Fruit fly (Drosophila melanogaster) whole organism, wandering third instar larva: ENCODE data around the gene Hira.

ENCODE experiments used
- CG32264 ChIP-seq: fragments of 200-800 bp; sonication (Bioruptor generic); optimal IDR thresholded peaks from 2 replicates; lab custom pipeline; 2016; ENCODE audit warnings: missing biosample characterization, missing genetic modification characterization
- CrebA ChIP-seq: fragments of 200-800 bp; sonication (Bioruptor generic); optimal IDR thresholded peaks from 2 replicates; lab custom pipeline; 2016; ENCODE audit warnings: missing biosample characterization, mild to moderate bottlenecking, missing genetic modification characterization, borderline replicate concordance
- Dfd ChIP-seq: fragments of >200 bp; optimal IDR thresholded peaks from 2 replicates; lab custom pipeline; 2017; ENCODE audit warnings: missing biosample characterization, missing genetic modification characterization
- Dif ChIP-seq: fragments of 200-275, 200-300 bp; sonication (Bioruptor generic); optimal IDR thresholded peaks from 2 replicates; lab custom pipeline; 2018; ENCODE audit warnings: missing biosample characterization, missing genetic modification characterization; ENCODE audit not compliant: partially characterized antibody
- HLH106 ChIP-seq: fragments of 200-800 bp; optimal IDR thresholded peaks from 3 replicates; lab custom pipeline; 2019; ENCODE audit warnings: missing biosample characterization, mild to moderate bottlenecking, missing genetic modification characterization, moderate library complexity
- Hnf4 ChIP-seq: fragments of 200-800 bp; sonication (Bioruptor generic); optimal IDR thresholded peaks from 2 replicates; lab custom pipeline; 2016; ENCODE audit warnings: missing biosample characterization, mild to moderate bottlenecking, missing genetic modification characterization
- Hr78 ChIP-seq: fragments of >200 bp; optimal IDR thresholded peaks from 2 replicates; lab custom pipeline; 2017; ENCODE audit warnings: missing biosample characterization, missing genetic modification characterization
- Hr83 ChIP-seq: fragments of 200-300 bp; sonication (Bioruptor generic); optimal IDR thresholded peaks from 2 replicates; lab custom pipeline; 2016; ENCODE audit warnings: missing biosample characterization, mild to moderate bottlenecking, missing genetic modification characterization, moderate library complexity; ENCODE audit not compliant: poor library complexity, severe bottlenecking
- Myc ChIP-seq: fragments of >200 bp; optimal IDR thresholded peaks from 2 replicates; lab custom pipeline; 2017
- OdsH ChIP-seq: fragments of 200-800 bp; sonication (Bioruptor generic); optimal IDR thresholded peaks from 2 replicates; lab custom pipeline; 2016; ENCODE audit warnings: missing biosample characterization, mild to moderate bottlenecking, missing genetic modification characterization
- br ChIP-seq: fragments of 200-800 bp; sonication (Bioruptor generic); optimal IDR thresholded peaks from 2 replicates; lab custom pipeline; 2016; ENCODE audit warnings: missing biosample characterization, missing genetic modification characterization
- brk ChIP-seq: fragments of 200-800 bp; sonication (Bioruptor generic); optimal IDR thresholded peaks from 2 replicates; lab custom pipeline; 2016; ENCODE audit warnings: missing biosample characterization, mild to moderate bottlenecking, missing genetic modification characterization
- dl ChIP-seq, 2 experiments: fragments of 175-275, 200-275 bp in 1 of 2; fragments of 200-275 bp in 1 of 2; sonication (Bioruptor generic); optimal IDR thresholded peaks; lab custom pipeline; 2018; ENCODE audit warnings: mild to moderate bottlenecking in 2 of 2, missing biosample characterization in 2 of 2, missing genetic modification characterization in 2 of 2, moderate library complexity in 2 of 2; ENCODE audit not compliant: partially characterized antibody in 2 of 2, insufficient read depth in 1 of 2
- dmrt93B ChIP-seq: fragments of 200-800 bp; sonication (Bioruptor generic); optimal IDR thresholded peaks from 2 replicates; lab custom pipeline; 2018; ENCODE audit warnings: missing biosample characterization, mild to moderate bottlenecking, missing genetic modification characterization
- dsf ChIP-seq: sonication (Bioruptor generic); optimal IDR thresholded peaks from 2 replicates; lab custom pipeline; 2016; ENCODE audit warnings: missing biosample characterization, missing genetic modification characterization, borderline replicate concordance
- foxo ChIP-seq, 2 experiments: fragments of 200-800 bp; sonication (Bioruptor generic); optimal IDR thresholded peaks; 2 replicates in 1 of 2; 3 replicates in 1 of 2; lab custom pipeline; 2016 to 2017; ENCODE audit warnings: missing biosample characterization in 2 of 2, missing genetic modification characterization in 2 of 2
- fru ChIP-seq: fragments of 200-800 bp; sonication (Bioruptor generic); optimal IDR thresholded peaks from 3 replicates; lab custom pipeline; 2016; ENCODE audit warnings: missing biosample characterization, mild to moderate bottlenecking, missing genetic modification characterization
- h ChIP-seq: fragments of 200-800 bp; sonication (Bioruptor generic); optimal IDR thresholded peaks from 3 replicates; lab custom pipeline; 2016; ENCODE audit warnings: missing biosample characterization, mild to moderate bottlenecking, missing genetic modification characterization
- jim ChIP-seq: fragments of 175-275, 200-325 bp; sonication (Bioruptor generic); optimal IDR thresholded peaks from 2 replicates; lab custom pipeline; 2016; ENCODE audit warnings: missing biosample characterization, mild to moderate bottlenecking, missing genetic modification characterization
- lola ChIP-seq: fragments of >200 bp; optimal IDR thresholded peaks from 2 replicates; lab custom pipeline; 2017; ENCODE audit warnings: missing biosample characterization, missing genetic modification characterization
- pan ChIP-seq: fragments of >200 bp; optimal IDR thresholded peaks from 2 replicates; lab custom pipeline; 2017
- psq ChIP-seq: fragments of 200-800 bp; sonication (Bioruptor generic); optimal IDR thresholded peaks from 3 replicates; lab custom pipeline; 2017; ENCODE audit warnings: missing biosample characterization, mild to moderate bottlenecking, missing genetic modification characterization, moderate library complexity
- rgr ChIP-seq: fragments of 200-800 bp; sonication (Bioruptor generic); optimal IDR thresholded peaks from 3 replicates; lab custom pipeline; 2016; ENCODE audit warnings: missing biosample characterization, mild to moderate bottlenecking, missing genetic modification characterization
- tai ChIP-seq: sonication (Bioruptor generic); optimal IDR thresholded peaks from 2 replicates; lab custom pipeline; 2016; ENCODE audit warnings: missing biosample characterization, missing genetic modification characterization
- woc ChIP-seq: sonication (Bioruptor generic); optimal IDR thresholded peaks from 2 replicates; lab custom pipeline; 2016; ENCODE audit warnings: missing biosample characterization, mild to moderate bottlenecking, missing genetic modification characterization

The Hira gene

DNA sequence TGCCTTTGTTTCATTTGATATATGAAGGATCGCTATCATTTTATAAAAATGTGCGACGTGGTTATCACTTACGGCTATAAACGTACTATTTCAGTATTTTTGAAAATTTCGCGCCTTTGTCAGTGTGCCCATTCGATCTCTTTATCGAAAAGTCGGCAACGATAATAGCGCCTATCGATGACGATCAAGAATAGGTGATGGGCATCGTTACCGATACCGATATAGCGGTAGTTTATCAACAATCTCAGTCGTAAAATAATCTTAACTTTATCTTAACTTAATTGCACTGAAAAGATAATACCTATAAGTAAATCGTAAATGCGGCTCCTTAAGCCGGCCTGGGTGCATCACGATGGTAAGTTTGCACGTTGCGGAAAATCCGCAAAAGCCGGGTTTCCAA, at the start of gene Hira:
Hira (plus strand) TSS at position 215 of the 400 bp plus-strand sequence.
- TF ChIP-seq Myc (lab: Kevin White, UChicago) = no peak
- TF ChIP-seq woc (GFP tag; lab: Kevin White, UChicago) = no peak
- no peak for TF ChIP-seq dmrt93B
- TF ChIP-seq lola = no peak
- no peak for TF ChIP-seq psq (GFP tag; lab: Kevin White, UChicago)
- TF ChIP-seq foxo (GFP tag; optimal IDR thresholded peaks at IDR 0.05; lab: Kevin White, UChicago) = no peak
- TF ChIP-seq h = no peak

DNA sequence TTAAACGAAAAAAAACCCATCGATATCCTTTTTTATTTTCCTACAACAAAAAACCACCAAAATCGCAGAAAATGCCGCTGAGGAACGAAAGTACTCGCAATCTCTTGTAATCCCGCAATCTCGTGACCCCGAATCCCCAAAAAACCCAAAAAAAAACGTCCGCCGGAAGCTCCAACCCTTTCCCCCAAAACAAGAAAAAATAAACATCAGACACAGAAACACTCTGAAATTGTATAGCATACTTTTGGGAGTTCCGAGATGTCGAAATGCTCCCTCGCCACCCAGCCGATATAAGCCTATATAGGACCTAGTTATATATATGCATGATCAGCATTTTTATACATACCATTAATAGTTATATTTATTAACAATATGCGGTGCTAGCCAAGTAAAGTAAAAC, 45.0 kb upstream of the Hira start:
- TF ChIP-seq dsf (GFP tag; lab: Kevin White, UChicago) (no peak), Hr78 (GFP tag; lab: Kevin White, UChicago) (no peak), OdsH (GFP tag; lab: Kevin White, UChicago) (no peak), h (no peak), lola (no peak), br (GFP tag; lab: Kevin White, UChicago) (no peak), psq (GFP tag; lab: Kevin White, UChicago) (no peak)

DNA sequence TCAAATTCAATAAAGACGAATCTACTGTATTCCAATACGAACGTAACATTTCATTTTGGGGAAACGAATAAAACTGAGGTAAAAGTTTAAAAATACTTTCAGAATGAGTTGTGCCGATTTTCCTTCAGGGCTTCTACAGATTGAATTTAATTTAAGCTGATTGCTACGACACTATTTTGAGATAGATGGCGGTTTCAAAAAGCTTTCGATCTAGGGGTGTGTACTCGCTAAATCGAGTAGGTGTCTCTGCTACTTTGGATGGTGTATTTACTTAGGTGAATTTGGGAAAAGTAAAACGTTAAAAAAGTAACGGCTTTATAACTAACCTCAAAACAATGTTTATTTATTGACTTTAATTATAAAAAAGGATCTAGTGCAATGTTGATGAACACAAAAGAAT, 43.1 kb upstream of the Hira start:
- TF ChIP-seq Dif (GFP tag; lab: Kevin White, UChicago) (peak; percentile 49), tai (GFP tag; lab: Kevin White, UChicago) (no peak), Myc (lab: Kevin White, UChicago) (peak; percentile 51), CrebA (GFP tag; lab: Kevin White, UChicago) (no peak)

DNA sequence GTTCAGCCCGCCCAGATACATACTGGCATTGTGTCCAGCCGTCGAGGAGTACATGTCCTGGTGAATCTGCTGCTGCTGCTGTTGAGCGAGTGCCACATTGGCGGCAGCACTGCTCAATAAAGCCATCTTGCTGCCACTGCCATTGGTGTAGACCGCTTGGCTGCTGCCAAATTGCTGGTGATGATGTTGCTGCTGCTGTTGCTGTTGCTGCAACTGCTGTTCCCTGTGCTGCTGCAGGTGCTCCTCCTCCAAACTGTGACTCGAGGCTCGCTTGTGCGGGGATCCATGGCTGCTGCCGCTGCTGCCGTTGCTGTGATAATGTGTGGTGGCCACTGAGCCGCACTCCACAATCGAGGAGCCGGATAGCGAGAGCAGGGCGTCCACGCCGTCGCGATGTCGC, 35.8 kb upstream of the Hira start:
- TF ChIP-seq woc (GFP tag; lab: Kevin White, UChicago) (no peak), foxo (GFP tag; optimal IDR thresholded peaks at IDR 0.05; lab: Kevin White, UChicago) (no peak), lola (no peak), Dfd (GFP tag; lab: Kevin White, UChicago) (peak; percentile 91), jim (GFP tag; lab: Kevin White, UChicago) (no peak)

DNA sequence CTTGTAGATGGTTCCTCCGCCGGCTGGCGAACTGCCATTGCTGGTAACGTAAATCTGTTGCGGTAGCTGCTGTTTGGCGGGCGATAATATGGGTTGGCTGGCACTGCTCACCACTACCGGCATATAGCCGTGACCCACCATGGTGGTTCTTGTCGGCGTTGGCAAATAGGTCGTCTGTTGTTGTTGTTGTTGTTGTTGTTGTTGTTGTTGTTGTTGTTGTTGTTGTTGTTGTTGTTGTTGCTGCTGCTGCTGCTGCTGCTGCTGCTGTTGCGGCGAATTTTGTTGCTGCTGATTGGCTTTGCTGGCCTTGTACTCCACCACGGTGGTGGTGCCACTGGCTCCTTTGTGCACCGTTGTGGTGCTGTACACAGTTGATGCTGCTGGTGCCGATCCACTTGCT, 33.0 kb upstream of the Hira start:
- no peak for TF ChIP-seq Myc (lab: Kevin White, UChicago)
- TF ChIP-seq Dfd (GFP tag; lab: Kevin White, UChicago) = peak; percentile 88

DNA sequence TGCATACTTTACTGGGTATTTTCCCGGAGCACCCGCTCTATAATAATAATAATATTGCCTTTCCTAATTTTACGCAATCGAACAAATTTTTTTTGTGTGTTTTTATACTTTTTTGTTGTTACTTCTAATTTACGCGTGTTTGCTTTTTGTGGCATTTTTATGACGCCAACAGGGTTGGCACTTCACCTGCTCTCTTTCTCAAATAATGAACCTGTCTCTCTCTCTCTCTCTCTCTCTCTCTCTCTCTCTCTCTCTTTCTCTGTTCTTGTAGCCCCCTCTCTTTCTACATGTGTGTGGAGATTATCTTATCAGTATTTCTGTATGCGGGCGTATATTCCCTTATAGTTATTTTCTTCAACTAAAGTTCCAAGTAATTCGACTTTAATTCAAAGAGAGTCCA, 31.2 kb upstream of the Hira start:
- TF ChIP-seq Hr83 (GFP tag; lab: Kevin White, UChicago) = no peak
- no peak for TF ChIP-seq Hnf4 (GFP tag; lab: Kevin White, UChicago)
- TF ChIP-seq br (GFP tag; lab: Kevin White, UChicago) = no peak
- TF ChIP-seq brk = no peak
- peak; percentile 82 for TF ChIP-seq Dif (GFP tag; lab: Kevin White, UChicago)
- TF ChIP-seq dl (GFP tag; optimal IDR thresholded peaks at IDR 0.05; lab: Kevin White, UChicago; ENCODE audit: insufficient read depth in 1 of 2, partially characterized antibody in 2 of 2) = peak in 1 of 2 experiments; percentile 80
- TF ChIP-seq rgr = peak; percentile 59
- TF ChIP-seq pan (lab: Kevin White, UChicago) = no peak
- peak; percentile 34 for TF ChIP-seq OdsH (GFP tag; lab: Kevin White, UChicago)
- TF ChIP-seq psq (GFP tag; lab: Kevin White, UChicago) = peak; percentile 3
- no peak for TF ChIP-seq woc (GFP tag; lab: Kevin White, UChicago)
- TF ChIP-seq fru = peak; percentile 24

DNA sequence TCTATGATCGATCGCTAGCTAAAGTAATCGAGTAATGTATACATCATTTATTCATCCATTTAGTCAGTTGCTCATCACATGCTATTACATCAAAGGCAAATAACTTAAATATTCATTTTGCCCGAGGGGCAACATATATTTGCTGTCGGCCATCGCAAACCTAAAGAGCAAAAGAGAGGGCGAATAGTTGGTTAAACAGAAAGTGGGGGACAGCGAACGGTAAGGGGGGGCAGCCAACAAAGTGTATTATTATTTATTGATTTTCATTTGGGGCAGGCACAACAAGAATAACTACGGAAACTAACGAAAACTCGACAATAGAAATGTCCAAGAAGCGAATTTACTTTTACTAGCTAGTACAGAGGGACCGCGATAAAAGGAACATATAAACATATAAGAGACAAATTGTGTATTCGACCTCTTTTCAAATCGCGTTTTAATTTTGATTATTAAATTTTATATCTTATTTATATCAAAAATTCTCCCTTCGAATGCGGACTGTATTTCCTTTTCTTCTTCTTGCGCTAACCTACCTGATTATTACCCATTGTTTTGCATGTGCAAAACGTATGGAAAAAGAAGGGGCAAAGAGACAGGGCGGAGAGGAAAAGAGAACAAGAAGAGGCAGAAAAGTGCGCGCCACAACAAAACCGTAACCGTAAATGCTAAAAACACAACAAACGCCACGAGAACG, 30.6 kb upstream of the Hira start:
- TF ChIP-seq tai (GFP tag; lab: Kevin White, UChicago) (no peak), dmrt93B (no peak), foxo (GFP tag; optimal IDR thresholded peaks at IDR 0.05; lab: Kevin White, UChicago) (peak in 1 of 2 experiments; percentile 2), HLH106 (tag; lab: Kevin White, UChicago) (peak; percentile 52), Hnf4 (GFP tag; lab: Kevin White, UChicago) (no peak), CG32264 (GFP tag; lab: Kevin White, UChicago) (no peak), fru (no peak)
